Worm (Caenorhabditis elegans): ENCODE results near the gene srj-54.

DNA sequence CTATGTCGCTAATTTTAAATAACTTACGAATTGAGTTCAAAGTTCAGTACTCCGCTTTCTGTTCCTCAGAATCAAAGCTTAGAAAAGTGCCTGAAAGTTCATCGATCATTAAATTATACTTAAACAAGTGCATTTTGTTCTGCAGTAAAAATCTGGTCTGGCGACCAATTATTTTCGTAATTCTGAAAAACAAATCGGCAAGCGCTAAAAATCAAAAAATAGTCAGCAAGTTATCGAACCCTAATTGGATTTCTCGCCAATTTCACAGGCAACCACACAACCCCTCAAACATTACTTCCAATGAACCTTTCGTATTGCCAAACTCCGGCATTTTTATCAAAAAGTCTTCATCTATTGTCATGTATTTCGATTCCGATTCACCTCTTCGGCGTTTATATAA lies 3.4 kb upstream of the srj-54 start, which contains the start of gene srh-272:
- TF ChIP-seq flt-1 (GFP tag; IDR thresholded peaks at IDR 0.05) (no peak), ama-1 (optimal IDR thresholded peaks at IDR 0.05) (no peak), aly-1 (tag; optimal IDR thresholded peaks at IDR 0.05) (no peak), tbx-37 (GFP tag; conservative IDR thresholded peaks at IDR 0.05) (no peak), ets-7 (tag; optimal IDR thresholded peaks at IDR 0.05) (no peak)

Data from whole organism, early embryonic.